Worm (Caenorhabditis elegans): ENCODE data around the gene clec-48.

ce11 chrV:18146077-18146476, 11.7 kb upstream of the clec-48 start, which contains the start of gene C14A6.3:
- TF ChIP-seq dao-5 (tag; optimal IDR thresholded peaks at IDR 0.05) (no peak), him-1 (tag; optimal IDR thresholded peaks at IDR 0.05) (no peak), W03F9.2 (tag; optimal IDR thresholded peaks at IDR 0.05) (no peak)

All from whole organism, L4/young adult.